Fruit fly (Drosophila melanogaster) whole organism, wandering third instar larva: ENCODE measurements around the gene Spt7.

ENCODE experiments used
- Dfd ChIP-seq: fragments of >200 bp; optimal IDR thresholded peaks from 2 replicates; lab custom pipeline; 2017; ENCODE audit warnings: missing biosample characterization, missing genetic modification characterization
- Dif ChIP-seq: fragments of 200-275, 200-300 bp; sonication (Bioruptor generic); optimal IDR thresholded peaks from 2 replicates; lab custom pipeline; 2018; ENCODE audit warnings: missing biosample characterization, missing genetic modification characterization; ENCODE audit not compliant: partially characterized antibody
- Hnf4 ChIP-seq: fragments of 200-800 bp; sonication (Bioruptor generic); optimal IDR thresholded peaks from 2 replicates; lab custom pipeline; 2016; ENCODE audit warnings: missing biosample characterization, mild to moderate bottlenecking, missing genetic modification characterization
- Jra ChIP-seq: sonication (Bioruptor generic); optimal IDR thresholded peaks from 2 replicates; lab custom pipeline; 2016; ENCODE audit warnings: missing biosample characterization, missing genetic modification characterization
- Rel ChIP-seq, 2 experiments: fragments of 200-800 bp; sonication (Bioruptor generic) in 1 of 2; optimal IDR thresholded peaks; 2 replicates in 1 of 2; 3 replicates in 1 of 2; lab custom pipeline; 2016 to 2019; ENCODE audit warnings: mild to moderate bottlenecking in 2 of 2, missing biosample characterization in 2 of 2, missing genetic modification characterization in 2 of 2, moderate library complexity in 1 of 2
- foxo ChIP-seq, 2 experiments: fragments of 200-800 bp; sonication (Bioruptor generic); optimal IDR thresholded peaks; 2 replicates in 1 of 2; 3 replicates in 1 of 2; lab custom pipeline; 2016 to 2017; ENCODE audit warnings: missing biosample characterization in 2 of 2, missing genetic modification characterization in 2 of 2
- lola ChIP-seq: fragments of >200 bp; optimal IDR thresholded peaks from 2 replicates; lab custom pipeline; 2017; ENCODE audit warnings: missing biosample characterization, missing genetic modification characterization
- pan ChIP-seq: fragments of >200 bp; optimal IDR thresholded peaks from 2 replicates; lab custom pipeline; 2017
- psq ChIP-seq: fragments of 200-800 bp; sonication (Bioruptor generic); optimal IDR thresholded peaks from 3 replicates; lab custom pipeline; 2017; ENCODE audit warnings: missing biosample characterization, mild to moderate bottlenecking, missing genetic modification characterization, moderate library complexity
- rgr ChIP-seq: fragments of 200-800 bp; sonication (Bioruptor generic); optimal IDR thresholded peaks from 3 replicates; lab custom pipeline; 2016; ENCODE audit warnings: missing biosample characterization, mild to moderate bottlenecking, missing genetic modification characterization
- sv ChIP-seq: fragments of 200-800 bp; sonication (Bioruptor generic); optimal IDR thresholded peaks from 3 replicates; lab custom pipeline; 2016; ENCODE audit warnings: missing biosample characterization, missing genetic modification characterization
- tai ChIP-seq: sonication (Bioruptor generic); optimal IDR thresholded peaks from 2 replicates; lab custom pipeline; 2016; ENCODE audit warnings: missing biosample characterization, missing genetic modification characterization
- woc ChIP-seq: sonication (Bioruptor generic); optimal IDR thresholded peaks from 2 replicates; lab custom pipeline; 2016; ENCODE audit warnings: missing biosample characterization, mild to moderate bottlenecking, missing genetic modification characterization

dm6 chrX:17856029-17856428, 5.8 kb downstream of the Spt7 start, which contains the start of gene Mco4:
- TF ChIP-seq Rel (GFP tag; optimal IDR thresholded peaks at IDR 0.05; lab: Kevin White, UChicago) (no peak), Rel (tag; optimal IDR thresholded peaks at IDR 0.05; lab: Kevin White, UChicago) (no peak), foxo (GFP tag; optimal IDR thresholded peaks at IDR 0.05; lab: Kevin White, UChicago) (no peak), sv (GFP tag; lab: Kevin White, UChicago) (no peak), lola (no peak), tai (GFP tag; lab: Kevin White, UChicago) (no peak), psq (no peak), Hnf4 (GFP tag; lab: Kevin White, UChicago) (no peak), rgr (GFP tag; lab: Kevin White, UChicago) (no peak), Dfd (GFP tag; lab: Kevin White, UChicago) (no peak), pan (lab: Kevin White, UChicago) (no peak), woc (no peak), Dif (GFP tag; lab: Kevin White, UChicago) (no peak), Jra (GFP tag; lab: Kevin White, UChicago) (no peak)
